Worm (Caenorhabditis elegans) whole organism, L4 larva: ENCODE data around the gene srz-20.

Experiments
- R02D3.7 ChIP-seq: fragments of 150-350 bp; sonication (generic microtip); optimal IDR thresholded peaks from 3 replicates; lab custom pipeline; 2014; ENCODE audit warnings: missing biosample characterization, missing genetic modification characterization
- aha-1 ChIP-seq: fragments of 150-350 bp; peaks from one replicate; lab custom pipeline; 2014; ENCODE audit warnings: missing biosample characterization, missing genetic modification characterization
- mep-1 ChIP-seq: fragments of 150-350 bp; sonication (generic microtip); optimal IDR thresholded peaks from 3 replicates; lab custom pipeline; 2014; ENCODE audit warnings: missing biosample characterization, missing genetic modification characterization
- nhr-11 ChIP-seq: fragments of 150-350 bp; optimal IDR thresholded peaks from 2 replicates; lab custom pipeline; 2014; ENCODE audit warnings: missing biosample characterization, missing genetic modification characterization
- nhr-111 ChIP-seq: fragments of 200-800 bp; sonication (Bioruptor generic); optimal IDR thresholded peaks from 2 replicates; lab custom pipeline; 2018; ENCODE audit warnings: mild to moderate bottlenecking, missing genetic modification characterization, missing compliant biosample characterization
- set-16 ChIP-seq: fragments of 200-800 bp; sonication (Bioruptor generic); IDR thresholded peaks from 2 replicates; pipeline ENCODE4 v1.3.6; 2022; ENCODE audit warnings: missing genetic modification reagents, missing genetic modification characterization, missing compliant biosample characterization
- spr-1 ChIP-seq: sonication (generic microtip); optimal IDR thresholded peaks from 2 replicates; lab custom pipeline; 2016; ENCODE audit warnings: mild to moderate bottlenecking, missing genetic modification characterization, missing compliant biosample characterization

ce11 chrIV:3926117-3926516 lies 10.7 kb downstream of the srz-20 start, which contains the start of gene clec-68:
- TF ChIP-seq nhr-111 (GFP tag; lab: Kevin White, UChicago) (no peak), spr-1 (tag; lab: Kevin White, UChicago) (no peak), nhr-11 (tag; lab: Kevin White, UChicago) (no peak), set-16 (GFP tag; lab: Robert Waterston, UW) (no peak), mep-1 (tag; lab: Kevin White, UChicago) (no peak), R02D3.7 (tag; lab: Kevin White, UChicago) (no peak), aha-1 (tag; lab: Kevin White, UChicago) (no peak)
